Worm (Caenorhabditis elegans) whole organism, L4 larva: Measurements from ENCODE around the gene Y41C4A.7.

Experiments used
- D1046.2 ChIP-seq: fragments of 200-800 bp; sonication (Bioruptor generic); IDR thresholded peaks from 2 replicates; pipeline ENCODE4 v1.3.6; 2022; ENCODE audit warnings: missing genetic modification characterization, missing compliant biosample characterization
- F10B5.3 ChIP-seq: sonication (generic microtip); optimal IDR thresholded peaks from 2 replicates; lab custom pipeline; 2016; ENCODE audit warnings: mild to moderate bottlenecking, missing genetic modification characterization, missing compliant biosample characterization
- F44E2.7 ChIP-seq: fragments of 200-800 bp; sonication (Bioruptor generic); IDR thresholded peaks from 2 replicates; pipeline ENCODE4 v2.1.2; 2022; ENCODE audit warnings: missing genetic modification characterization, missing compliant biosample characterization
- R02D3.7 ChIP-seq: fragments of 150-350 bp; sonication (generic microtip); optimal IDR thresholded peaks from 3 replicates; lab custom pipeline; 2014; ENCODE audit warnings: missing biosample characterization, missing genetic modification characterization
- T20F7.1 ChIP-seq: fragments of 200-800 bp; sonication (Bioruptor generic); optimal IDR thresholded peaks from 2 replicates; lab custom pipeline; 2018; ENCODE audit warnings: mild to moderate bottlenecking, missing genetic modification characterization, missing compliant biosample characterization
- T26A8.4 ChIP-seq: fragments of 200-800 bp; sonication (Bioruptor generic); IDR thresholded peaks from 2 replicates; pipeline ENCODE4 v1.3.6; 2022; ENCODE audit warnings: missing genetic modification characterization, missing compliant biosample characterization
- Y5F2A.4 ChIP-seq: fragments of 200-800 bp; sonication (Bioruptor generic); optimal IDR thresholded peaks from 2 replicates; lab custom pipeline; 2018; ENCODE audit warnings: mild to moderate bottlenecking, missing genetic modification characterization, missing compliant biosample characterization
- aha-1 ChIP-seq: fragments of 150-350 bp; peaks from one replicate; lab custom pipeline; 2014; ENCODE audit warnings: missing biosample characterization, missing genetic modification characterization
- ceh-20 ChIP-seq: fragments of 200-800 bp; sonication (Bioruptor generic); IDR thresholded peaks from 2 replicates; pipeline ENCODE4 v1.3.6; 2022; ENCODE audit warnings: missing genetic modification reagents, missing genetic modification characterization, missing compliant biosample characterization
- ceh-28 ChIP-seq: fragments of 150-350 bp; optimal IDR thresholded peaks from 2 replicates; lab custom pipeline; 2014; ENCODE audit warnings: missing biosample characterization, missing genetic modification reagents, missing genetic modification characterization
- ces-1 ChIP-seq: fragments of 150-350 bp; sonication (generic microtip); optimal IDR thresholded peaks from 4 replicates; lab custom pipeline; 2014; ENCODE audit warnings: missing biosample characterization, missing genetic modification reagents, missing genetic modification characterization
- ctbp-1 ChIP-seq: fragments of 200-800 bp; sonication (Bioruptor generic); IDR thresholded peaks from 2 replicates; pipeline ENCODE4 v1.3.6; 2022; ENCODE audit warnings: missing genetic modification reagents, missing genetic modification characterization, missing compliant biosample characterization
- daf-12 ChIP-seq: fragments of 150-350 bp; optimal IDR thresholded peaks from 2 replicates; lab custom pipeline; 2014; ENCODE audit warnings: missing biosample characterization, missing genetic modification reagents, missing genetic modification characterization
- daf-16 ChIP-seq, 3 experiments: sonication (generic microtip); optimal IDR thresholded peaks; 2 replicates each; lab custom pipeline; 2016 to 2017; ENCODE audit warnings: missing genetic modification characterization in 3 of 3, missing genetic modification reagents in 3 of 3, mild to moderate bottlenecking in 2 of 3, missing compliant biosample characterization in 2 of 3, missing biosample characterization in 1 of 3, moderate library complexity in 1 of 3
- dmd-8 ChIP-seq: fragments of 200-800 bp; sonication (Bioruptor generic); IDR thresholded peaks from 2 replicates; pipeline ENCODE4 v1.3.6; 2022; ENCODE audit warnings: missing genetic modification characterization, missing compliant biosample characterization
- dmd-9 ChIP-seq: fragments of 200-800 bp; sonication (Bioruptor generic); IDR thresholded peaks from 2 replicates; pipeline ENCODE4 v1.3.6; 2022; ENCODE audit warnings: missing genetic modification reagents, missing genetic modification characterization, missing compliant biosample characterization
- duxl-1 ChIP-seq: sonication (generic microtip); optimal IDR thresholded peaks from 2 replicates; lab custom pipeline; 2016; ENCODE audit warnings: mild to moderate bottlenecking, missing genetic modification characterization, moderate library complexity, missing compliant biosample characterization; ENCODE audit not compliant: poor library complexity
- dve-1 ChIP-seq: sonication (generic microtip); optimal IDR thresholded peaks from 2 replicates; lab custom pipeline; 2017; ENCODE audit warnings: antibody characterized with exemption, mild to moderate bottlenecking, missing genetic modification characterization, missing compliant biosample characterization; ENCODE audit not compliant: insufficient read depth
- egl-27 ChIP-seq: sonication (generic microtip); optimal IDR thresholded peaks from 3 replicates; lab custom pipeline; 2017; ENCODE audit warnings: missing biosample characterization, missing genetic modification reagents, missing genetic modification characterization
- egl-43 ChIP-seq: fragments of 200-800 bp; sonication (Bioruptor generic); IDR thresholded peaks from 2 replicates; pipeline ENCODE4 v1.3.6; 2022; ENCODE audit warnings: missing genetic modification reagents, missing genetic modification characterization, missing compliant biosample characterization
- hlh-11 ChIP-seq: fragments of 200-800 bp; sonication (Bioruptor generic); optimal IDR thresholded peaks from 2 replicates; lab custom pipeline; 2018; ENCODE audit warnings: mild to moderate bottlenecking, missing genetic modification characterization, missing compliant biosample characterization
- hlh-30 ChIP-seq: sonication (generic microtip); optimal IDR thresholded peaks from 2 replicates; lab custom pipeline; 2017; ENCODE audit warnings: antibody characterized with exemption, mild to moderate bottlenecking, missing genetic modification characterization, missing compliant biosample characterization; ENCODE audit not compliant: insufficient read depth
- jun-1 ChIP-seq: fragments of 150-350 bp; optimal IDR thresholded peaks from 2 replicates; lab custom pipeline; 2014; ENCODE audit warnings: missing biosample characterization, missing genetic modification reagents, missing genetic modification characterization
- lin-13 ChIP-seq: fragments of 150-350 bp; optimal IDR thresholded peaks from 2 replicates; lab custom pipeline; 2014; ENCODE audit warnings: missing biosample characterization, missing genetic modification reagents, missing genetic modification characterization
- lin-29 ChIP-seq: fragments of 200-800 bp; sonication (Bioruptor generic); IDR thresholded peaks from 2 replicates; pipeline ENCODE4 v1.3.6; 2022; ENCODE audit warnings: missing genetic modification reagents, missing genetic modification characterization, missing compliant biosample characterization
- lin-38 ChIP-seq: fragments of 200-800 bp; sonication (Bioruptor generic); IDR thresholded peaks from 2 replicates; pipeline ENCODE4 v1.3.6; 2022; ENCODE audit warnings: missing genetic modification reagents, missing genetic modification characterization, missing compliant biosample characterization
- lir-3 ChIP-seq: sonication (generic microtip); optimal IDR thresholded peaks from 2 replicates; lab custom pipeline; 2016; ENCODE audit warnings: mild to moderate bottlenecking, missing genetic modification characterization, missing compliant biosample characterization
- lsy-2 ChIP-seq, 2 experiments: fragments of 150-350 bp in 1 of 2; sonication (generic microtip) in 1 of 2; optimal IDR thresholded peaks; 2 replicates each; lab custom pipeline; 2014 to 2017; ENCODE audit warnings: missing biosample characterization in 2 of 2, missing genetic modification characterization in 2 of 2
- madf-9 ChIP-seq: fragments of 200-800 bp; sonication (Bioruptor generic); conservative IDR thresholded peaks from 2 replicates; pipeline ENCODE4 v1.3.6; 2022; ENCODE audit warnings: missing genetic modification reagents, missing genetic modification characterization, missing compliant biosample characterization
- mdt-29 ChIP-seq: fragments of 200-800 bp; sonication (Bioruptor generic); IDR thresholded peaks from 2 replicates; pipeline ENCODE4 v1.3.6; 2022; ENCODE audit warnings: missing genetic modification reagents, missing genetic modification characterization, missing compliant biosample characterization
- mep-1 ChIP-seq: fragments of 150-350 bp; sonication (generic microtip); optimal IDR thresholded peaks from 3 replicates; lab custom pipeline; 2014; ENCODE audit warnings: missing biosample characterization, missing genetic modification characterization
- mes-2 ChIP-seq: sonication (generic microtip); optimal IDR thresholded peaks from 2 replicates; lab custom pipeline; 2016; ENCODE audit warnings: missing genotype, mild to moderate bottlenecking, missing genetic modification characterization, missing compliant biosample characterization; ENCODE audit not compliant: poor library complexity, severe bottlenecking
- nhr-10 ChIP-seq: fragments of 150-350 bp; optimal IDR thresholded peaks from 2 replicates; lab custom pipeline; 2014; ENCODE audit warnings: missing biosample characterization, missing genetic modification characterization
- nhr-102 ChIP-seq: sonication (generic microtip); optimal IDR thresholded peaks from 2 replicates; lab custom pipeline; 2016; ENCODE audit warnings: mild to moderate bottlenecking, missing genetic modification characterization, moderate library complexity, missing compliant biosample characterization
- nhr-11 ChIP-seq: fragments of 150-350 bp; optimal IDR thresholded peaks from 2 replicates; lab custom pipeline; 2014; ENCODE audit warnings: missing biosample characterization, missing genetic modification characterization
- nhr-28 ChIP-seq: fragments of 150-350 bp; optimal IDR thresholded peaks from 2 replicates; lab custom pipeline; 2014; ENCODE audit warnings: missing biosample characterization, missing genetic modification characterization
- nhr-41 ChIP-seq: fragments of 200-800 bp; sonication (Bioruptor generic); IDR thresholded peaks from 2 replicates; pipeline ENCODE4 v1.3.6; 2022; ENCODE audit warnings: missing genetic modification reagents, missing genetic modification characterization, missing compliant biosample characterization
- nhr-42 ChIP-seq: fragments of 200-800 bp; sonication (Bioruptor generic); IDR thresholded peaks from 2 replicates; pipeline ENCODE4 v1.3.6; 2022; ENCODE audit warnings: missing genetic modification characterization, missing compliant biosample characterization
- nhr-6 ChIP-seq: fragments of 150-350 bp; optimal IDR thresholded peaks from 2 replicates; lab custom pipeline; 2014; ENCODE audit warnings: missing biosample characterization, missing genetic modification characterization
- nhr-77 ChIP-seq: fragments of 150-350 bp; optimal IDR thresholded peaks from 2 replicates; lab custom pipeline; 2014; ENCODE audit warnings: missing biosample characterization, missing genetic modification characterization
- php-3 ChIP-seq: fragments of 200-800 bp; sonication (Bioruptor generic); IDR thresholded peaks from 2 replicates; pipeline ENCODE4 v1.3.6; 2022; ENCODE audit warnings: missing genetic modification reagents, missing genetic modification characterization, missing compliant biosample characterization
- set-16 ChIP-seq: fragments of 200-800 bp; sonication (Bioruptor generic); IDR thresholded peaks from 2 replicates; pipeline ENCODE4 v1.3.6; 2022; ENCODE audit warnings: missing genetic modification reagents, missing genetic modification characterization, missing compliant biosample characterization
- tag-97 ChIP-seq: fragments of 200-800 bp; sonication (Bioruptor generic); IDR thresholded peaks from 2 replicates; pipeline ENCODE4 v1.3.6; 2022; ENCODE audit warnings: missing genetic modification characterization, missing compliant biosample characterization
- unc-62 ChIP-seq, 3 experiments: fragments of 150-350 bp in 1 of 3; sonication (generic microtip); optimal IDR thresholded peaks in 2 of 3; peaks in 1 of 3; 1 replicate in 1 of 3; 2 replicates in 2 of 3; lab custom pipeline; 2014 to 2017; ENCODE audit warnings: missing biosample characterization in 3 of 3, missing genetic modification characterization in 3 of 3, missing genetic modification reagents in 3 of 3, missing genotype in 1 of 3
- zfp-2 ChIP-seq: sonication (generic microtip); optimal IDR thresholded peaks from 2 replicates; lab custom pipeline; 2016; ENCODE audit warnings: mild to moderate bottlenecking, missing genetic modification characterization, missing compliant biosample characterization
- zfp-3 ChIP-seq: fragments of 200-800 bp; sonication (Bioruptor generic); conservative IDR thresholded peaks from 2 replicates; pipeline ENCODE4 v1.3.6; 2022; ENCODE audit warnings: missing genetic modification reagents, missing genetic modification characterization, missing compliant biosample characterization
- zip-11 ChIP-seq: fragments of 200-800 bp; sonication (Bioruptor generic); IDR thresholded peaks from 2 replicates; pipeline ENCODE4 v1.3.6; 2022; ENCODE audit warnings: missing genetic modification characterization, missing compliant biosample characterization
- ztf-11 ChIP-seq: fragments of 150-350 bp; optimal IDR thresholded peaks from 2 replicates; lab custom pipeline; 2014; ENCODE audit warnings: missing biosample characterization, missing genetic modification characterization
- ztf-7 ChIP-seq: fragments of 150-350 bp; optimal IDR thresholded peaks from 2 replicates; lab custom pipeline; 2014; ENCODE audit warnings: missing biosample characterization, missing genetic modification characterization

Gene Y41C4A.7

ce11 chrIII:11657185-11657817, 41.4 kb upstream of the Y41C4A.7 start, which contains the start of gene crh-1:
Gene crh-1 (plus strand): TSS chrIII:11657767.
- TF ChIP-seq mes-2 (tag; lab: Kevin White, UChicago) (peak; percentile 79), nhr-102 (tag; lab: Kevin White, UChicago) (peak; percentile 63), zfp-3 (0 out of 2 replicates have a peak, but pooled peaks have one; percentile 41), ztf-11 (tag; lab: Kevin White, UChicago) (no peak), egl-43 (GFP tag; lab: Robert Waterston, UW) (no peak), Y5F2A.4 (GFP tag; lab: Kevin White, UChicago) (no peak), jun-1 (no peak), ztf-7 (peak; percentile 58), dmd-8 (GFP tag; lab: Robert Waterston, UW) (no peak), nhr-10 (no peak), ces-1 (GFP tag; lab: Kevin White, UChicago) (no peak), nhr-6 (tag; lab: Kevin White, UChicago) (no peak), aha-1 (peak; percentile 99), tag-97 (no peak), lin-13 (GFP tag; lab: Kevin White, UChicago) (peak; percentile 69), set-16 (no peak), T26A8.4 (GFP tag; lab: Robert Waterston, UW) (peak; percentile 52), D1046.2 (no peak), ceh-20 (GFP tag; lab: Robert Waterston, UW) (peak; percentile 47; the same call in 1 of the 2 replicates), egl-27 (tag; lab: Kevin White, UChicago) (no peak), F44E2.7 (GFP tag; lab: Robert Waterston, UW) (no peak), zip-11 (no peak), F10B5.3 (tag; lab: Kevin White, UChicago) (no peak), unc-62 (GFP tag; optimal IDR thresholded peaks at IDR 0.05 in 1 of 2; lab: Kevin White, UChicago) (peak in 1 of 2 experiments; percentile 10), unc-62 (tag; optimal IDR thresholded peaks at IDR 0.05; lab: Kevin White, UChicago) (no peak), nhr-77 (peak; percentile 28), dmd-9 (GFP tag; lab: Robert Waterston, UW) (0 out of 2 replicates have a peak, but pooled peaks have one; percentile 58), lin-38 (GFP tag; lab: Robert Waterston, UW) (peak; percentile 77), hlh-30 (tag; lab: Kevin White, UChicago) (peak; percentile 98), T20F7.1 (GFP tag; lab: Kevin White, UChicago) (no peak), php-3 (GFP tag; lab: Robert Waterston, UW) (peak; percentile 70), daf-16 (GFP tag; optimal IDR thresholded peaks at IDR 0.05; lab: Kevin White, UChicago) (peak in 1 of 2 experiments; percentile 35), daf-16 (tag; optimal IDR thresholded peaks at IDR 0.05; lab: Kevin White, UChicago) (peak; percentile 86), lin-29 (GFP tag; lab: Robert Waterston, UW) (no peak), lsy-2 (tag; optimal IDR thresholded peaks at IDR 0.05; lab: Kevin White, UChicago) (peak in 1 of 2 experiments; percentile 85), nhr-28 (tag; lab: Kevin White, UChicago) (peak; percentile 60), daf-12 (tag; lab: Kevin White, UChicago) (no peak), lir-3 (tag; lab: Kevin White, UChicago) (no peak), duxl-1 (tag; lab: Kevin White, UChicago) (peak; percentile 45), R02D3.7 (tag; lab: Kevin White, UChicago) (no peak), mep-1 (tag; lab: Kevin White, UChicago) (peak; percentile 83), madf-9 (no peak), mdt-29 (no peak), zfp-2 (tag; lab: Kevin White, UChicago) (no peak), ctbp-1 (0 out of 2 replicates have a peak, but pooled peaks have one; percentile 18), nhr-41 (GFP tag; lab: Robert Waterston, UW) (no peak), ceh-28 (tag; lab: Kevin White, UChicago) (no peak), dve-1 (tag; lab: Kevin White, UChicago) (peak; percentile 83), hlh-11 (tag; lab: Kevin White, UChicago) (peak; percentile 97), nhr-11 (tag; lab: Kevin White, UChicago) (no peak), nhr-42 (no peak)
